Fruit fly (Drosophila melanogaster): ENCODE measurements around the gene CG3226.
A peak's percentile ranks its signal among the peaks of the same experiment; 100 is the strongest.

The CG3226 gene

dm6 chrX:6699255-6699885 is 45.3 kb upstream of the CG3226 start, which contains the start of gene CG14441 (continued):
- TF ChIP-seq dysf (GFP tag; IDR thresholded peaks at IDR 0.05) (peak; percentile 36; the same call in 2 of the 3 replicates), ci (GFP tag; IDR thresholded peaks at IDR 0.05) (peak; percentile 66; the same call in 1 of the 3 replicates), CG10321 (GFP tag; IDR thresholded peaks at IDR 0.05) (no peak), Mes4 (GFP tag; optimal IDR thresholded peaks at IDR 0.05) (no peak), CG18599 (GFP tag; optimal IDR thresholded peaks at IDR 0.05) (peak; percentile 79), H15 (GFP tag; IDR thresholded peaks at IDR 0.05) (no peak), lola (GFP tag; optimal IDR thresholded peaks at IDR 0.05) (peak in 1 of 3 experiments; percentile 15), CG13287 (GFP tag; IDR thresholded peaks at IDR 0.05; ENCODE audit: partially characterized antibody) (peak; percentile 100), CG4820 (GFP tag; optimal IDR thresholded peaks at IDR 0.05) (peak; percentile 9), HmgD (GFP tag; optimal IDR thresholded peaks at IDR 0.05) (peak; percentile 13), CG6175 (GFP tag; IDR thresholded peaks at IDR 0.05) (no peak), ash1 (GFP tag; optimal IDR thresholded peaks at IDR 0.05) (no peak), CG2129 (GFP tag; IDR thresholded peaks at IDR 0.05; ENCODE audit: partially characterized antibody) (peak; percentile 100), CG17829 (tag; optimal IDR thresholded peaks at IDR 0.05) (peak; percentile 47), aop (GFP tag; IDR thresholded peaks at IDR 0.05) (no peak), dati (GFP tag; IDR thresholded peaks at IDR 0.05) (no peak), Dbx (GFP tag; IDR thresholded peaks at IDR 0.05) (peak; percentile 32; the same call in 1 of the 3 replicates), CG32532 (GFP tag; IDR thresholded peaks at IDR 0.05) (peak; percentile 63), CG8924 (tag; optimal IDR thresholded peaks at IDR 0.05) (peak; percentile 73), stwl (tag; optimal IDR thresholded peaks at IDR 0.05) (no peak), CG15073 (GFP tag; optimal IDR thresholded peaks at IDR 0.05) (no peak), ssp (GFP tag; IDR thresholded peaks at IDR 0.05) (no peak), ac (GFP tag; optimal IDR thresholded peaks at IDR 0.05) (peak; percentile 1), CG15601 (tag; optimal IDR thresholded peaks at IDR 0.05) (peak; percentile 12), CG3281 (GFP tag; optimal IDR thresholded peaks at IDR 0.05) (peak; percentile 78), Side (GFP tag; optimal IDR thresholded peaks at IDR 0.05) (peak; percentile 2), CG4707 (GFP tag; optimal IDR thresholded peaks at IDR 0.05) (peak; percentile 41), CG17568 (GFP tag; optimal IDR thresholded peaks at IDR 0.05) (peak; percentile 82), CG7963 (GFP tag; IDR thresholded peaks at IDR 0.05; ENCODE audit: partially characterized antibody) (peak; percentile 92), CG10959 (GFP tag; IDR thresholded peaks at IDR 0.05) (no peak), danr (GFP tag; IDR thresholded peaks at IDR 0.05) (no peak), en (GFP tag; optimal IDR thresholded peaks at IDR 0.05) (no peak), da (GFP tag; optimal IDR thresholded peaks at IDR 0.05) (no peak), GATAe (GFP tag; conservative IDR thresholded peaks at IDR 0.05) (no peak), HmgZ (tag; optimal IDR thresholded peaks at IDR 0.05) (peak; percentile 62), fu2 (GFP tag; optimal IDR thresholded peaks at IDR 0.05) (no peak), lab (GFP tag; optimal IDR thresholded peaks at IDR 0.05) (peak; percentile 75), pum (GFP tag; optimal IDR thresholded peaks at IDR 0.05) (no peak), pnt (GFP tag; optimal IDR thresholded peaks at IDR 0.05) (no peak), Dek (tag; optimal IDR thresholded peaks at IDR 0.05) (peak; percentile 52), HLH3B (GFP tag; IDR thresholded peaks at IDR 0.05) (no peak), CG8359 (GFP tag; optimal IDR thresholded peaks at IDR 0.05; ENCODE audit: borderline replicate concordance) (no peak), fd64A (GFP tag; optimal IDR thresholded peaks at IDR 0.05) (peak; percentile 54), D (optimal IDR thresholded peaks at IDR 0.05) (peak; percentile 54), D (GFP tag; optimal IDR thresholded peaks at IDR 0.05) (no peak), disco-r (GFP tag; optimal IDR thresholded peaks at IDR 0.05) (peak; percentile 52), CG4730 (GFP tag; IDR thresholded peaks at IDR 0.05) (no peak), CG7745 (tag; optimal IDR thresholded peaks at IDR 0.05) (no peak), CG18262 (tag; optimal IDR thresholded peaks at IDR 0.05) (peak; percentile 17), Bteb2 (GFP tag; optimal IDR thresholded peaks at IDR 0.05) (peak; percentile 47)

Data from whole organism, embryonic.